Worm (Caenorhabditis elegans) whole organism, L4 larva: ENCODE data around the gene T05H4.4.

Experiments used
- ceh-82 ChIP-seq: sonication (generic microtip); optimal IDR thresholded peaks from 2 replicates; lab custom pipeline; 2017; ENCODE audit warnings: missing biosample characterization, missing genetic modification characterization
- egl-27 ChIP-seq: sonication (generic microtip); optimal IDR thresholded peaks from 3 replicates; lab custom pipeline; 2017; ENCODE audit warnings: missing biosample characterization, missing genetic modification reagents, missing genetic modification characterization
- fkh-10 ChIP-seq: fragments of 150-350 bp; optimal IDR thresholded peaks from 2 replicates; lab custom pipeline; 2014; ENCODE audit warnings: missing biosample characterization, missing genetic modification reagents, missing genetic modification characterization
- hmg-1.1 ChIP-seq: fragments of 200-800 bp; sonication (Bioruptor generic); IDR thresholded peaks from 2 replicates; pipeline ENCODE4 v1.3.6; 2022; ENCODE audit warnings: missing genetic modification reagents, missing genetic modification characterization, missing compliant biosample characterization
- jun-1 ChIP-seq: fragments of 150-350 bp; optimal IDR thresholded peaks from 2 replicates; lab custom pipeline; 2014; ENCODE audit warnings: missing biosample characterization, missing genetic modification reagents, missing genetic modification characterization
- mdl-1 ChIP-seq, 2 experiments: fragments of 150-350 bp in 1 of 2; sonication (generic microtip) in 1 of 2; optimal IDR thresholded peaks; 2 replicates each; lab custom pipeline; 2014 to 2017; ENCODE audit warnings: missing biosample characterization in 2 of 2, missing genetic modification characterization in 2 of 2
- nhr-6 ChIP-seq: fragments of 150-350 bp; optimal IDR thresholded peaks from 2 replicates; lab custom pipeline; 2014; ENCODE audit warnings: missing biosample characterization, missing genetic modification characterization
- nhr-76 ChIP-seq: fragments of 150-350 bp; optimal IDR thresholded peaks from 2 replicates; lab custom pipeline; 2014; ENCODE audit warnings: missing biosample characterization, missing genetic modification characterization
- unc-130 ChIP-seq: sonication (generic microtip); optimal IDR thresholded peaks from 2 replicates; lab custom pipeline; 2016; ENCODE audit warnings: missing genetic modification reagents, missing genetic modification characterization, missing compliant biosample characterization

DNA sequence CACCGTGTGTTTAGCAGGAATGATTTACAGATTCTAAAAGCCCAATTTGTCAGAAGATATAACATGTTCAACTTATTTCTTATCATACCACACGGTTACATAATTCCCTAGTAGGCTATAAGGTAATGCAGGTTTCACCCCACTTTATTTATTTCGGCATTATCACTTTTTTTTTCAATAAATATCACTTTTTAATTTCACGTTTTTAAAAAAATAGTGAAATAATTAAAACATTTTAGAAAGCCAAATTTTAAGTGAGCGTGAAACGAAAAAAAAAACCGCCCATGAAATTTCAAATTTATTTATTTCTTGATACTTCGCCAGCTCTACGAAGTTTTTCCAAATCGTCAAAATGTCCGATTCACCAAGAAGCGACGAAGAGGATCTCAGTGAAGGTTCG lies 9.7 kb downstream of the T05H4.4 start, which contains the start of gene fbxa-196:
- TF ChIP-seq egl-27 (tag; lab: Kevin White, UChicago) (no peak), unc-130 (GFP tag; lab: Kevin White, UChicago) (no peak), nhr-6 (no peak), fkh-10 (GFP tag; lab: Kevin White, UChicago) (no peak), ceh-82 (tag; lab: Kevin White, UChicago) (no peak), hmg-1.1 (GFP tag; lab: Robert Waterston, UW) (no peak), mdl-1 (tag; optimal IDR thresholded peaks at IDR 0.05; lab: Kevin White, UChicago) (no peak), jun-1 (no peak), nhr-76 (tag; lab: Kevin White, UChicago) (no peak)
